Worm (Caenorhabditis elegans) whole organism, L3 larva: Measurements from ENCODE around the gene C27C12.3.

Source experiments
- ZK546.5 ChIP-seq: sonication (generic microtip); optimal IDR thresholded peaks from 2 replicates; lab custom pipeline; 2017; ENCODE audit warnings: missing biosample characterization, missing genetic modification characterization
- aly-2 ChIP-seq: fragments of 150-350 bp; optimal IDR thresholded peaks from 2 replicates; lab custom pipeline; 2014; ENCODE audit warnings: missing biosample characterization, missing genetic modification characterization
- ceh-16 ChIP-seq: sonication (generic microtip); optimal IDR thresholded peaks from 2 replicates; lab custom pipeline; 2017; ENCODE audit warnings: missing biosample characterization, missing genetic modification characterization
- ceh-82 ChIP-seq: fragments of 150-350 bp; optimal IDR thresholded peaks from 2 replicates; lab custom pipeline; 2014; ENCODE audit warnings: missing biosample characterization, missing genetic modification characterization
- ceh-9 ChIP-seq: sonication (generic microtip); optimal IDR thresholded peaks from 2 replicates; lab custom pipeline; 2018; ENCODE audit warnings: missing biosample characterization, missing genetic modification characterization
- egl-5 ChIP-seq: fragments of 150-350 bp; optimal IDR thresholded peaks from 2 replicates; lab custom pipeline; 2017; ENCODE audit warnings: missing biosample characterization, missing genetic modification reagents, missing genetic modification characterization, inconsistent platforms
- elt-2 ChIP-seq: sonication (generic microtip); optimal IDR thresholded peaks from 2 replicates; lab custom pipeline; 2016; ENCODE audit warnings: missing genetic modification reagents, mild to moderate bottlenecking, missing genetic modification characterization, missing compliant biosample characterization
- elt-3 ChIP-seq, 3 experiments: fragments of 150-350 bp in 1 of 3; sonication (generic microtip) in 2 of 3; optimal IDR thresholded peaks; 2 replicates in 2 of 3; 4 replicates in 1 of 3; lab custom pipeline; 2014 to 2017; ENCODE audit warnings: missing biosample characterization in 3 of 3, missing genetic modification characterization in 3 of 3
- eor-1 ChIP-seq, 2 experiments: fragments of 150-350 bp; optimal IDR thresholded peaks; 2 replicates each; lab custom pipeline; 2014 to 2018; ENCODE audit warnings: missing biosample characterization in 2 of 2, missing genetic modification characterization in 2 of 2
- fkh-10 ChIP-seq: sonication (generic microtip); optimal IDR thresholded peaks from 2 replicates; lab custom pipeline; 2017; ENCODE audit warnings: missing biosample characterization, missing genetic modification reagents, missing genetic modification characterization
- fkh-2 ChIP-seq: fragments of 150-350 bp; optimal IDR thresholded peaks from 2 replicates; lab custom pipeline; 2014; ENCODE audit warnings: missing biosample characterization, missing genetic modification reagents, missing genetic modification characterization
- jun-1 ChIP-seq: fragments of 150-350 bp; optimal IDR thresholded peaks from 2 replicates; lab custom pipeline; 2014; ENCODE audit warnings: missing biosample characterization, missing genetic modification reagents, missing genetic modification characterization
- lsy-12 ChIP-seq: sonication (generic microtip); optimal IDR thresholded peaks from 2 replicates; lab custom pipeline; 2016; ENCODE audit warnings: mild to moderate bottlenecking, missing genetic modification characterization, missing compliant biosample characterization
- mdl-1 ChIP-seq: fragments of 150-350 bp; optimal IDR thresholded peaks from 2 replicates; lab custom pipeline; 2014; ENCODE audit warnings: missing biosample characterization, missing genetic modification characterization
- nfya-1 ChIP-seq: sonication (generic microtip); optimal IDR thresholded peaks from 2 replicates; lab custom pipeline; 2017; ENCODE audit warnings: missing genetic modification characterization, mild to moderate bottlenecking, missing compliant biosample characterization, antibody characterized with exemption, moderate library complexity; ENCODE audit not compliant: insufficient read depth
- nhr-23 ChIP-seq: fragments of 150-350 bp; optimal IDR thresholded peaks from 2 replicates; lab custom pipeline; 2014; ENCODE audit warnings: missing biosample characterization, missing genetic modification reagents, missing genetic modification characterization
- nhr-237 ChIP-seq: fragments of 150-350 bp; optimal IDR thresholded peaks from 2 replicates; lab custom pipeline; 2014; ENCODE audit warnings: missing biosample characterization, missing genetic modification characterization
- nhr-25 ChIP-seq: sonication (generic microtip); optimal IDR thresholded peaks from 2 replicates; lab custom pipeline; 2017; ENCODE audit warnings: missing biosample characterization, missing genetic modification characterization
- nhr-28 ChIP-seq: fragments of 150-350 bp; optimal IDR thresholded peaks from 2 replicates; lab custom pipeline; 2014; ENCODE audit warnings: missing biosample characterization, missing genetic modification characterization
- nhr-43 ChIP-seq: sonication (generic microtip); optimal IDR thresholded peaks from 2 replicates; lab custom pipeline; 2016; ENCODE audit warnings: mild to moderate bottlenecking, missing genetic modification characterization, missing compliant biosample characterization; ENCODE audit not compliant: poor library complexity, severe bottlenecking
- nhr-67 ChIP-seq: fragments of 150-350 bp; optimal IDR thresholded peaks from 2 replicates; lab custom pipeline; 2014; ENCODE audit warnings: missing biosample characterization, missing genetic modification characterization
- nhr-76 ChIP-seq: fragments of 150-350 bp; sonication (generic microtip); optimal IDR thresholded peaks from 5 replicates; lab custom pipeline; 2014; ENCODE audit warnings: missing biosample characterization, missing genetic modification characterization
- nhr-77 ChIP-seq: fragments of 150-350 bp; optimal IDR thresholded peaks from 2 replicates; lab custom pipeline; 2014; ENCODE audit warnings: missing biosample characterization, missing genetic modification characterization
- pha-4 ChIP-seq: fragments of 150-350 bp; optimal IDR thresholded peaks from 2 replicates; lab custom pipeline; 2014; ENCODE audit warnings: missing biosample characterization, missing genetic modification reagents, missing genetic modification characterization
- pqm-1 ChIP-seq: fragments of 150-350 bp; optimal IDR thresholded peaks from 2 replicates; lab custom pipeline; 2017; ENCODE audit warnings: missing biosample characterization, missing genetic modification characterization, inconsistent platforms
- sea-2 ChIP-seq: fragments of 150-350 bp; sonication (generic microtip); optimal IDR thresholded peaks from 4 replicates; lab custom pipeline; 2014; ENCODE audit warnings: missing biosample characterization, missing genetic modification reagents, missing genetic modification characterization
- unc-39 ChIP-seq: sonication (generic microtip); optimal IDR thresholded peaks from 4 replicates; lab custom pipeline; 2017; ENCODE audit warnings: missing biosample characterization, missing genetic modification characterization
- unc-62 ChIP-seq: fragments of 150-350 bp; sonication (generic microtip); optimal IDR thresholded peaks from 4 replicates; lab custom pipeline; 2014; ENCODE audit warnings: missing biosample characterization, missing genetic modification reagents, missing genetic modification characterization
- zag-1 ChIP-seq: fragments of 150-350 bp; optimal IDR thresholded peaks from 2 replicates; lab custom pipeline; 2014; ENCODE audit warnings: missing biosample characterization, missing genetic modification characterization
- ztf-11 ChIP-seq: fragments of 150-350 bp; optimal IDR thresholded peaks from 2 replicates; lab custom pipeline; 2014; ENCODE audit warnings: missing biosample characterization, missing genetic modification characterization
- ztf-4 ChIP-seq: fragments of 150-350 bp; optimal IDR thresholded peaks from 2 replicates; lab custom pipeline; 2014; ENCODE audit warnings: missing biosample characterization, missing genetic modification characterization

Gene C27C12.3

DNA sequence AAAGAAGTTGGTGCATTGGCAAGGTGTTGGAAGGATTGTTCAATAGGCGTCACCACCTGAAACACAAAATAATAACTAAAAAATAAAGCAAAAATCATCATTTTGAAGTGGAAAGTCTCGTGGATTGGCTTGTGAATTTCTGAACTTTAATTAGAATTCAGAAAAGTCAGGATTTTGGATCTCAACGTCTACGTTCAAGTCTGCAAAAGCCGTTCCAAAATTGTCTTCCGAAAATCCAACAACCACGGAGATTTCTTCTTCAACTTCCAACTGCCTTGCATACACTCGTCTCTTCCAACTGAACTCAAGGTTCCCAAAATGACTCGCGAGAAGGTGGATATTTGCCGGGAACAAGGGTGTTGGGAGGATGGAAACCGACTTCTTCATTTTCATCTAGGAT lies at the start of gene C27C12.3:
C27C12.3 (minus strand) TSS at position 101 of the 400 bp plus-strand sequence.
- TF ChIP-seq ztf-4 (tag; lab: Kevin White, UChicago) (no peak), ZK546.5 (tag; lab: Kevin White, UChicago) (no peak), ceh-82 (tag; lab: Kevin White, UChicago) (no peak), elt-3 (tag; optimal IDR thresholded peaks at IDR 0.05; lab: Kevin White, UChicago) (no peak)
- TF ChIP-seq, all 47 proteins: peak for 0

DNA sequence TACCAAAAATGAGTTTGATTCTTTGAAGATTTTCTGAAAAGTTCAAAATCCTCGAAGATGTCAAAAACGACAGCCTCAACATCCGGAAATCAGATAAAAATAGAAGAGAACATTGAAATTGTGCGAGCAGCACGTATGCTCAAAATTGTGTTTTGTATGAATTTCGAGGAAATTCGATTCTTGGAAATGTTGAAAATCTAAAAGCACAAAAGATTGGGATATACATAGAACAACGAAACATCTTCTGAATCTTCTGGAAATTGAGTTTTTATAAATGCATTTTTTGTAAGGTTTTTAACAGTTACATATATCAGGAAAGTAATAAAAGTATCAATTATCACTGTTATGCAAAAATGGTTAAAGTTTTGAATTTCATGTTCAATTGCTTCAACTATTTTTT lies 45.0 kb upstream of the C27C12.3 start:
- TF ChIP-seq fkh-10 = peak; percentile 85
- TF ChIP-seq nhr-28 (tag; lab: Kevin White, UChicago) = no peak

DNA sequence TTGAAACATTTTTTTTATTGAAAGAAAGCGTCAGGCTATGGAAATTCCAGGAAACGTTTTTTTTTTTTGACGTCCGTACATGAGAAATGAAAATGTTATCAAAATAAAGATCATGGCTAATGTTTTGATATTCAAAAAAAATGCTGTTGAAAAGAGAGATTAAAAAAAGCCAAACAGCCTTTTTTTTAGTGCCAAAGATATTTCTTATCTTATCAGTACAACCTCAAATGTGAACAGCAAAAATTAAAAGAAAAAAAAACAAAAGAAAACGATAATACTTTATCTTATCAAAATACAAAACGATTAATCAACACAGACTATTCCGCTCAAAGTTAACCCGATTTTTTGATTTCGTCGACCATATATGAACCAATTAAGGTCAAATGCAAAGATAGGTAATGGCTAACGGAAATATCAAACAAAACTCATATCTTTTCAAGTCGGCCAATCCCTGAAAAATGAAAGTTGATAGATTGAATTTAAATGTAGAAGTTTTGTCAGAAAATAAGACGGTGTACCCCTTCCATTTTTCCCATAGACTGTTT lies 41.7 kb upstream of the C27C12.3 start:
- TF ChIP-seq nhr-28 (tag; lab: Kevin White, UChicago) (no peak), fkh-10 (no peak), ceh-82 (tag; lab: Kevin White, UChicago) (no peak), nhr-76 (tag; lab: Kevin White, UChicago) (peak; percentile 18), lsy-12 (tag; lab: Kevin White, UChicago) (no peak), nhr-67 (tag; lab: Kevin White, UChicago) (no peak), nfya-1 (tag; lab: Kevin White, UChicago) (no peak), nhr-23 (tag; lab: Kevin White, UChicago) (peak; percentile 22), elt-3 (tag; optimal IDR thresholded peaks at IDR 0.05; lab: Kevin White, UChicago) (peak in 1 of 3 experiments; percentile 37), aly-2 (tag; lab: Kevin White, UChicago) (no peak), ceh-16 (tag; lab: Kevin White, UChicago) (no peak), nhr-237 (tag; lab: Kevin White, UChicago) (no peak), ztf-11 (tag; lab: Kevin White, UChicago) (no peak)
- TF ChIP-seq, all 47 proteins: peak for 3

DNA sequence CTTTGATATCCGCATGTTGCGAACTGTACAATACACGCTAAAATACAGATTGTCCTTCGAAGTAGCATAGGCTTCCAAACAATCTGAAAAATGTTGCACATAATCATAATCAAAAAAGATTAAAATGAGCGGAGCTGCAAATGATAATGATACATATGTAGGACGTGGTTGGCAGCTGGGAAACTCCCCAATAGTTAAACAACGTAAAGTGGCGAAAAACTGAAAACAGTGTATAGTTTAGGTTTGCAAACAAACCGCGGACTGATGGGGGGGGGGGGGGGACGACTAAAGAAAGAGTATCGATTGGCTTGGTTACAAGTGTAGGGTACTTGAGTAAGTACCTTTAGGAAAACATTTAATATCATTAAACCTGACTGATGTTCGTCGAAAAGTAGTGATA lies 39.5 kb upstream of the C27C12.3 start, which contains the start of gene hex-5:
hex-5 (minus strand) TSS at position 101 of the 400 bp plus-strand sequence.
- TF ChIP-seq unc-62 (GFP tag; lab: Kevin White, UChicago) (no peak), nhr-23 (tag; lab: Kevin White, UChicago) (no peak), jun-1 (tag; lab: Kevin White, UChicago) (no peak), nhr-237 (tag; lab: Kevin White, UChicago) (no peak), egl-5 (tag; lab: Kevin White, UChicago) (no peak), elt-3 (tag; optimal IDR thresholded peaks at IDR 0.05; lab: Kevin White, UChicago) (no peak), aly-2 (tag; lab: Kevin White, UChicago) (no peak), nhr-77 (no peak), mdl-1 (tag; lab: Kevin White, UChicago) (no peak), fkh-2 (tag; lab: Kevin White, UChicago) (no peak), eor-1 (tag; optimal IDR thresholded peaks at IDR 0.05; lab: Kevin White, UChicago) (no peak), pqm-1 (no peak), ceh-9 (tag; lab: Kevin White, UChicago) (no peak), pha-4 (tag; lab: Kevin White, UChicago) (no peak)

DNA sequence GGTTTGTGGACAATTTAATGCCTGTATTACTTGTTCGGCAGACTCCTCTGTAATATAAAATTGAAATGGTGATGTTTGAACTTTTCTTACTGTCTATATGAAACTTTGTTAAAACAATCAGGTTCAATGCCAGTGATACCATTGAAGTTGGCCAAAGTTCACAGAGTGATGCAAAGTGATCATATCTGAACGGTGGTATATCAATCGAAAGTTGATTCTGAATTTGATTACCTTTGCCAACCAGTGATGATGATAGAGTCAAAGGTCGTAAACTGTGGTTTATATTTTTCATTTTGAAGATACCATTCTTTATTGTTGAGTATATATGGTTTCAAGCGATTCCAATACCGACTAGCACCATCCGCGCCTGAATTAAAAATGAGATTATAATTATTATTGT lies 37.8 kb upstream of the C27C12.3 start:
- TF ChIP-seq nhr-77 = no peak
- peak in 2 of 3 experiments; percentile 54 to 67 for TF ChIP-seq elt-3 (tag; optimal IDR thresholded peaks at IDR 0.05; lab: Kevin White, UChicago)

DNA sequence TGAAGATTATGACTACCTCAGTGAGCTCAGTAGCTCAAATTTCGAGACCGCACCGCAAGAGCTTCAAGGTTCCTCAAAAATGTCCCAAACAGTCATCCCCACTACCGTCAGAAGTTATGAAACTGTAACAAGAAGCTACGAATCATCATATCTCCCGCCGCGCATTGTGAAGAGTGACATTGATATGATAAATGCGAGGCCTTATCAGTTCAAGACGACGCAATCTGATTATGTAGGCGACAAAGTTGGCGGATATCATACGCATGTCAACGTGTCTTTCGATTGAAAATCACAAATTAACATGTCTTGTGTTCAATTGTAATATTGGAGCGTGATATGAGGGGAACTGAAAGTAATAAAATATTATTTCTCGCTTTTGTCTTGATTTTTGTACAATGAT lies 34.8 kb upstream of the C27C12.3 start:
- TF ChIP-seq jun-1 (tag; lab: Kevin White, UChicago) (no peak), sea-2 (no peak), elt-3 (tag; optimal IDR thresholded peaks at IDR 0.05; lab: Kevin White, UChicago) (peak in 2 of 3 experiments; percentile 26 to 27), unc-62 (GFP tag; lab: Kevin White, UChicago) (no peak), nhr-25 (tag; lab: Kevin White, UChicago) (peak; percentile 47), nhr-77 (no peak), ZK546.5 (tag; lab: Kevin White, UChicago) (no peak), elt-2 (tag; lab: Kevin White, UChicago) (no peak), unc-39 (no peak), aly-2 (tag; lab: Kevin White, UChicago) (no peak), fkh-10 (no peak), ceh-16 (tag; lab: Kevin White, UChicago) (no peak), nhr-43 (tag; lab: Kevin White, UChicago) (peak; percentile 0), zag-1 (tag; lab: Kevin White, UChicago) (no peak)
